Fruit fly (Drosophila melanogaster) whole organism, embryonic: ENCODE measurements around the gene Art8.

Experiments used
- Awh ChIP-seq: fragments of 200-800 bp; sonication (Bioruptor generic); IDR thresholded peaks from 2 replicates; pipeline ENCODE4, ENCODE4 v1.3.6; 2022; ENCODE audit warnings: missing biosample characterization, missing genetic modification characterization
- Bdp1 ChIP-seq: fragments of 200-800 bp; sonication (Bioruptor generic); optimal IDR thresholded peaks from 3 replicates; lab custom pipeline; 2016; ENCODE audit warnings: missing biosample characterization, missing genetic modification characterization
- CG11093 ChIP-seq: fragments of 200-800 bp; sonication (Bioruptor generic); IDR thresholded peaks from 3 replicates; pipeline ENCODE4 v1.3.6; 2022; ENCODE audit warnings: missing biosample characterization, missing genetic modification characterization
- CG12219 ChIP-seq: fragments of 200-800 bp; sonication (Bioruptor generic); optimal IDR thresholded peaks from 3 replicates; lab custom pipeline; 2018; ENCODE audit warnings: missing biosample characterization, mild to moderate bottlenecking, missing genetic modification characterization
- CG12236 ChIP-seq: fragments of 200-800 bp; sonication (Bioruptor generic); optimal IDR thresholded peaks from 2 replicates; lab custom pipeline; 2016; ENCODE audit warnings: missing biosample characterization, missing genetic modification characterization
- CG12391 ChIP-seq: fragments of 200-800 bp; sonication (Bioruptor generic); optimal IDR thresholded peaks from 3 replicates; lab custom pipeline; 2018; ENCODE audit warnings: missing biosample characterization, mild to moderate bottlenecking, missing genetic modification characterization, moderate library complexity
- CG14050 ChIP-seq: fragments of 200-800 bp; sonication (Bioruptor generic); IDR thresholded peaks from 3 replicates; pipeline ENCODE4 v1.3.6; 2022; ENCODE audit warnings: missing biosample characterization, missing genetic modification characterization
- CG1647 ChIP-seq: fragments of 200-800 bp; sonication (Bioruptor generic); optimal IDR thresholded peaks from 3 replicates; lab custom pipeline; 2016; ENCODE audit warnings: missing biosample characterization, missing genetic modification characterization
- CG18619 ChIP-seq: fragments of 200-800 bp; sonication (Bioruptor generic); optimal IDR thresholded peaks from 3 replicates; lab custom pipeline; 2017; ENCODE audit warnings: missing biosample characterization, mild to moderate bottlenecking, missing genetic modification characterization
- CG2120 ChIP-seq: fragments of 200-800 bp; sonication (Bioruptor generic); optimal IDR thresholded peaks from 3 replicates; lab custom pipeline; 2016; ENCODE audit warnings: missing biosample characterization, missing genetic modification characterization
- CG31224 ChIP-seq: fragments of 200-800 bp; sonication (Bioruptor generic); IDR thresholded peaks from 2 replicates; pipeline ENCODE4 v1.3.6; 2022; ENCODE audit warnings: missing biosample characterization, missing genetic modification characterization
- CG31388 ChIP-seq: fragments of 200-800 bp; sonication (Bioruptor generic); optimal IDR thresholded peaks from 2 replicates; lab custom pipeline; 2016; ENCODE audit warnings: missing biosample characterization, missing genetic modification characterization
- CG3163 ChIP-seq: fragments of 200-800 bp; sonication (Bioruptor generic); optimal IDR thresholded peaks from 3 replicates; lab custom pipeline; 2016; ENCODE audit warnings: missing biosample characterization, missing genetic modification characterization
- CG3281 ChIP-seq: fragments of 200-800 bp; sonication (Bioruptor generic); optimal IDR thresholded peaks from 3 replicates; lab custom pipeline; 2017; ENCODE audit warnings: missing biosample characterization, mild to moderate bottlenecking, missing genetic modification characterization
- CG4282 ChIP-seq: fragments of 200-800 bp; sonication (Bioruptor generic); optimal IDR thresholded peaks from 2 replicates; lab custom pipeline; 2016; ENCODE audit warnings: missing biosample characterization, missing genetic modification characterization
- CG6791 ChIP-seq: fragments of 200-800 bp; sonication (Bioruptor generic); IDR thresholded peaks from 3 replicates; pipeline ENCODE4 v1.3.6; 2022; ENCODE audit warnings: missing biosample characterization, missing genetic modification characterization; ENCODE audit not compliant: partially characterized antibody
- CG7271 ChIP-seq: fragments of 200-800 bp; sonication (Bioruptor generic); optimal IDR thresholded peaks from 2 replicates; lab custom pipeline; 2018; ENCODE audit warnings: missing biosample characterization, mild to moderate bottlenecking, missing genetic modification characterization, moderate library complexity
- CG7745 ChIP-seq: fragments of 200-800 bp; sonication (Bioruptor generic); optimal IDR thresholded peaks from 2 replicates; lab custom pipeline; 2018; ENCODE audit warnings: missing biosample characterization, mild to moderate bottlenecking, missing genetic modification characterization, moderate library complexity
- CG7786 ChIP-seq: fragments of 200-800 bp; sonication (Bioruptor generic); optimal IDR thresholded peaks from 2 replicates; lab custom pipeline; 2016; ENCODE audit warnings: missing biosample characterization, missing genetic modification characterization
- CG7963 ChIP-seq: fragments of 200-800 bp; sonication (Bioruptor generic); IDR thresholded peaks from 3 replicates; pipeline ENCODE4 v1.3.6; 2022; ENCODE audit warnings: missing biosample characterization, missing genetic modification characterization; ENCODE audit not compliant: partially characterized antibody
- Chrac-16 ChIP-seq: fragments of 200-800 bp; sonication (Bioruptor generic); optimal IDR thresholded peaks from 3 replicates; lab custom pipeline; 2016; ENCODE audit warnings: missing biosample characterization, missing genetic modification characterization
- CrebB ChIP-seq: fragments of 200-800 bp; sonication (Bioruptor generic); optimal IDR thresholded peaks from 3 replicates; lab custom pipeline; 2018; ENCODE audit warnings: missing biosample characterization, mild to moderate bottlenecking, missing genetic modification characterization
- Dip3 ChIP-seq: fragments of 200-800 bp; sonication (Bioruptor generic); optimal IDR thresholded peaks from 3 replicates; lab custom pipeline; 2016; ENCODE audit warnings: missing biosample characterization, missing genetic modification characterization
- Doc2 ChIP-seq: fragments of 200-800 bp; sonication (Bioruptor generic); IDR thresholded peaks from 2 replicates; pipeline ENCODE4 v1.3.6; 2022; ENCODE audit warnings: missing biosample characterization, missing genetic modification characterization
- E2f2 ChIP-seq: fragments of 200-800 bp; sonication (Bioruptor generic); IDR thresholded peaks from 2 replicates; pipeline ENCODE4 v1.3.6; 2022; ENCODE audit warnings: missing biosample characterization, missing genetic modification characterization
- ERR ChIP-seq: fragments of 200-800 bp; sonication (Bioruptor generic); optimal IDR thresholded peaks from 2 replicates; lab custom pipeline; 2016; ENCODE audit warnings: missing biosample characterization, missing genetic modification characterization
- Hr3 ChIP-seq: fragments of 200-800 bp; sonication (Bioruptor generic); optimal IDR thresholded peaks from 3 replicates; lab custom pipeline; 2016; ENCODE audit warnings: missing biosample characterization, missing genetic modification characterization
- Hr51 ChIP-seq, 2 experiments: fragments of 200-800 bp; sonication (Bioruptor generic); optimal IDR thresholded peaks; 2 replicates in 1 of 2; 3 replicates in 1 of 2; lab custom pipeline; 2016 to 2018; ENCODE audit warnings: missing biosample characterization in 2 of 2, missing genetic modification characterization in 2 of 2, mild to moderate bottlenecking in 1 of 2, moderate library complexity in 1 of 2
- NC2β ChIP-seq: fragments of 200-800 bp; sonication (Bioruptor generic); optimal IDR thresholded peaks from 2 replicates; lab custom pipeline; 2016; ENCODE audit warnings: missing biosample characterization, missing genetic modification characterization
- Nf-YB ChIP-seq: fragments of 200-800 bp; sonication (Bioruptor generic); optimal IDR thresholded peaks from 3 replicates; lab custom pipeline; 2019; ENCODE audit warnings: missing biosample characterization, mild to moderate bottlenecking, missing genetic modification characterization, moderate library complexity
- Optix ChIP-seq: fragments of 200-800 bp; sonication (Bioruptor generic); IDR thresholded peaks from 3 replicates; pipeline ENCODE4 v1.3.6; 2022; ENCODE audit warnings: missing biosample characterization, missing genetic modification characterization
- Rx ChIP-seq: fragments of 200-800 bp; sonication (Bioruptor generic); IDR thresholded peaks from 2 replicates; pipeline ENCODE4 v1.3.6; 2022; ENCODE audit warnings: missing biosample characterization, missing genetic modification characterization
- ato ChIP-seq: fragments of 200-800 bp; sonication (Bioruptor generic); IDR thresholded peaks from 2 replicates; pipeline ENCODE4 v1.3.6; 2022; ENCODE audit warnings: missing biosample characterization, missing genetic modification characterization; ENCODE audit not compliant: partially characterized antibody
- cg ChIP-seq: fragments of 200-800 bp; sonication (Bioruptor generic); optimal IDR thresholded peaks from 3 replicates; lab custom pipeline; 2019; ENCODE audit warnings: missing biosample characterization, mild to moderate bottlenecking, missing genetic modification characterization, moderate library complexity
- crc ChIP-seq: fragments of 200-800 bp; sonication (Bioruptor generic); optimal IDR thresholded peaks from 2 replicates; lab custom pipeline; 2016; ENCODE audit warnings: missing biosample characterization, missing genetic modification characterization
- crp ChIP-seq, 2 experiments: fragments of 200-800 bp; sonication (Bioruptor generic); optimal IDR thresholded peaks; 2 replicates in 1 of 2; 3 replicates in 1 of 2; lab custom pipeline; 2017; ENCODE audit warnings: missing biosample characterization in 2 of 2, missing genetic modification characterization in 2 of 2, mild to moderate bottlenecking in 1 of 2, moderate library complexity in 1 of 2
- cwo ChIP-seq: fragments of 200-800 bp; sonication (Bioruptor generic); optimal IDR thresholded peaks from 3 replicates; lab custom pipeline; 2017; ENCODE audit warnings: missing biosample characterization, missing genetic modification characterization, mild to moderate bottlenecking, moderate library complexity, missing genetic modification reagents
- fru ChIP-seq: fragments of >200 bp; optimal IDR thresholded peaks from 2 replicates; lab custom pipeline; 2017
- gfzf ChIP-seq: fragments of 200-800 bp; sonication (Bioruptor generic); optimal IDR thresholded peaks from 2 replicates; lab custom pipeline; 2016; ENCODE audit warnings: missing biosample characterization, mild to moderate bottlenecking, missing genetic modification characterization, moderate library complexity
- h ChIP-seq: fragments of >200 bp; optimal IDR thresholded peaks from 2 replicates; lab custom pipeline; 2017
- lov ChIP-seq, 2 experiments: fragments of 200-800 bp in 1 of 2; fragments of >200 bp in 1 of 2; sonication (Bioruptor generic) in 1 of 2; IDR thresholded peaks in 1 of 2; optimal IDR thresholded peaks in 1 of 2; 2 replicates in 1 of 2; 3 replicates in 1 of 2; pipeline versions ENCODE4 v1.3.6 to Lab custom; 2017 to 2022; ENCODE audit warnings: missing biosample characterization in 1 of 2, missing genetic modification characterization in 1 of 2
- nmo ChIP-seq: fragments of 200-800 bp; sonication (Bioruptor generic); optimal IDR thresholded peaks from 2 replicates; lab custom pipeline; 2018; ENCODE audit warnings: missing biosample characterization, mild to moderate bottlenecking, missing genetic modification characterization, moderate library complexity
- pfk ChIP-seq: fragments of 200-800 bp; sonication (Bioruptor generic); optimal IDR thresholded peaks from 2 replicates; lab custom pipeline; 2018; ENCODE audit warnings: missing biosample characterization, mild to moderate bottlenecking, missing genetic modification characterization, moderate library complexity
- sd ChIP-seq: fragments of 200-800 bp; sonication (Bioruptor generic); optimal IDR thresholded peaks from 3 replicates; lab custom pipeline; 2018; ENCODE audit warnings: missing biosample characterization, mild to moderate bottlenecking, missing genetic modification characterization, moderate library complexity
- shn ChIP-seq: fragments of 200-800 bp; sonication (Bioruptor generic); optimal IDR thresholded peaks from 3 replicates; lab custom pipeline; 2016; ENCODE audit warnings: missing biosample characterization, missing genetic modification characterization
- trh ChIP-seq: fragments of 200-800 bp; sonication (Bioruptor generic); optimal IDR thresholded peaks from 2 replicates; lab custom pipeline; 2016; ENCODE audit warnings: missing biosample characterization, missing genetic modification characterization
- unpg ChIP-seq: fragments of 200-800 bp; sonication (Bioruptor generic); optimal IDR thresholded peaks from 3 replicates; lab custom pipeline; 2018; ENCODE audit warnings: missing biosample characterization, mild to moderate bottlenecking, missing genetic modification characterization, moderate library complexity
- wor ChIP-seq: fragments of 200-800 bp; sonication (Bioruptor generic); IDR thresholded peaks from 2 replicates; pipeline ENCODE4 v1.3.6; 2022; ENCODE audit warnings: missing biosample characterization, missing genetic modification characterization
- zfh2 ChIP-seq: fragments of 200-800 bp; sonication (Bioruptor generic); optimal IDR thresholded peaks from 2 replicates; lab custom pipeline; 2016; ENCODE audit warnings: missing biosample characterization, missing genetic modification characterization

The Art8 gene

DNA sequence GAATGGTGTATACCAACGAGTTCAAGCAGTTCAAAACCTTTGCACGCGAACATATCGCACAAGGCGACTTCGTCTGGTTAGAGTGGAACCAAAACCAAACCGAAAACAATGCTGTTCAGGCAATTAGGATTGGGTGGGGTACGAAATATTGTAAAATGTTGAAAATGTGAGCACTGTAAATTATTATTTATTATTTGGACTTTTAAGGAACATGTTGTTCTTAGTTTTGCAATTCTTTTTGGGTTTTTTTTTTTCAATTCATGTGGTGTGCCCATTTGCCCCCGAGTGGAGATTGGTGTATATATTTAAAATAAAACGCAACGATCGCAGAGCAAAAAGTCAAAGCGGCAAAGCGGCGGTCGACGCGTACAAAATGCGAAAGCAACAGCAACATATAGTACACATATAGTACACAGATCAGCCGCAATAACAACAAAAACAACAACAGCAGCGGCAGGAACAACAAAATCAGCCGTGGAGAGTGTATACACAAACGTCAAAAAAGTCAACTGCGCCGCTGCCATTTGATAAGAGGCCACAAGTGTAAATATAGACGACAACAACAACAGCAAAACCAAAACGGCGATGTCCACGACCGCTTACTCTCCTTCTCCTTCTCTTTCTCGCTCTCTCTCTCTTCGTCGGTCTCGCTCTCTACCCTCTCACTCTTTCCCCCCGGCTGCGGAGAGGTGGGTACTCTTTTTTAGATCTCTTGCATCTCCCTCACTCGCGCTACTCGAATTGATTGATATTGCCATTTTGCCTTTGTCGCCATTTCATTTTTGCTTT, 34.0 kb upstream of the Art8 start (continued):
- TF ChIP-seq Optix (no peak), CG11093 (no peak), CG7963 (GFP tag; lab: Robert Waterston, UW) (no peak), cg (GFP tag; lab: Kevin White, UChicago) (peak; percentile 55), CG3281 (GFP tag; lab: Kevin White, UChicago) (peak; percentile 30), cwo (GFP tag; lab: Kevin White, UChicago) (peak; percentile 45), Hr3 (GFP tag; lab: Kevin White, UChicago) (no peak), NC2β (GFP tag; lab: Kevin White, UChicago) (no peak), CG12219 (peak; percentile 36), Doc2 (no peak), CG14050 (GFP tag; lab: Robert Waterston, UW) (no peak; the same call in 2 of the 3 replicates), crc (GFP tag; lab: Kevin White, UChicago) (no peak), gfzf (GFP tag; lab: Kevin White, UChicago) (no peak), wor (GFP tag; lab: Robert Waterston, UW) (no peak), CG18619 (GFP tag; lab: Kevin White, UChicago) (peak; percentile 51), CG31388 (no peak), Hr51 (GFP tag; optimal IDR thresholded peaks at IDR 0.05; lab: Kevin White, UChicago) (peak in 1 of 2 experiments; percentile 28), lov (optimal IDR thresholded peaks at IDR 0.05; lab: Kevin White, UChicago) (no peak), lov (GFP tag; IDR thresholded peaks at IDR 0.05; lab: Robert Waterston, UW) (no peak), Bdp1 (GFP tag; lab: Kevin White, UChicago) (no peak), shn (GFP tag; lab: Kevin White, UChicago) (no peak), CG12236 (GFP tag; lab: Kevin White, UChicago) (no peak), E2f2 (GFP tag; lab: Robert Waterston, UW) (peak; percentile 18; the same call in 1 of the 2 replicates), CG7271 (tag; lab: Kevin White, UChicago) (no peak), zfh2 (GFP tag; lab: Kevin White, UChicago) (peak; percentile 6), CG2120 (GFP tag; lab: Kevin White, UChicago) (peak; percentile 78), Chrac-16 (GFP tag; lab: Kevin White, UChicago) (peak; percentile 19), Awh (peak; percentile 52; the same call in 1 of the 2 replicates), fru (lab: Kevin White, UChicago) (no peak), CG31224 (GFP tag; lab: Robert Waterston, UW) (no peak), ato (GFP tag; lab: Robert Waterston, UW) (no peak), pfk (GFP tag; lab: Kevin White, UChicago) (peak; percentile 36), Dip3 (peak; percentile 66), trh (peak; percentile 35), sd (tag; lab: Kevin White, UChicago) (no peak), CG6791 (GFP tag; lab: Robert Waterston, UW) (no peak), h (lab: Kevin White, UChicago) (no peak), CG7786 (GFP tag; lab: Kevin White, UChicago) (no peak), CrebB (peak; percentile 63), unpg (peak; percentile 15), nmo (GFP tag; lab: Kevin White, UChicago) (no peak), CG1647 (no peak), CG12391 (no peak), CG7745 (tag; lab: Kevin White, UChicago) (no peak), ERR (peak; percentile 51), CG4282 (GFP tag; lab: Kevin White, UChicago) (no peak), Rx (GFP tag; lab: Robert Waterston, UW) (no peak), CG3163 (GFP tag; lab: Kevin White, UChicago) (peak; percentile 87), crp (GFP tag; optimal IDR thresholded peaks at IDR 0.05; lab: Kevin White, UChicago) (peak in 1 of 2 experiments; percentile 10), Nf-YB (GFP tag; lab: Kevin White, UChicago) (peak; percentile 28)
